Worm (Caenorhabditis elegans) whole organism, young adult: ENCODE data around the gene ZK1010.4.
A peak's percentile ranks its signal among the peaks of the same experiment; 100 is the strongest.

Source experiments
- B0336.3 ChIP-seq: fragments of 200-800 bp; sonication (Bioruptor generic); IDR thresholded peaks from 2 replicates; pipeline ENCODE4 v1.3.6; 2022; ENCODE audit warnings: missing genetic modification characterization, missing compliant biosample characterization
- C06A6.2 ChIP-seq: fragments of 200-800 bp; sonication (Bioruptor generic); conservative IDR thresholded peaks from 2 replicates; pipeline ENCODE4 v1.3.6; 2022; ENCODE audit warnings: missing genetic modification characterization, missing compliant biosample characterization
- D2030.7 ChIP-seq: fragments of 200-800 bp; sonication (Bioruptor generic); IDR thresholded peaks from 2 replicates; pipeline ENCODE4 v1.3.6; 2022; ENCODE audit warnings: missing genetic modification reagents, missing genetic modification characterization, missing compliant biosample characterization
- F10E7.11 ChIP-seq: sonication (generic microtip); optimal IDR thresholded peaks from 2 replicates; lab custom pipeline; 2017; ENCODE audit warnings: mild to moderate bottlenecking, missing genetic modification characterization, moderate library complexity, missing compliant biosample characterization
- F33H1.4 ChIP-seq: fragments of 200-800 bp; sonication (Bioruptor generic); IDR thresholded peaks from 2 replicates; pipeline ENCODE4 v1.3.6; 2022; ENCODE audit warnings: missing genetic modification reagents, missing genetic modification characterization, missing compliant biosample characterization
- K12H6.12 ChIP-seq: fragments of 200-800 bp; sonication (Bioruptor generic); optimal IDR thresholded peaks from 2 replicates; lab custom pipeline; 2018; ENCODE audit warnings: mild to moderate bottlenecking, missing genetic modification characterization, missing compliant biosample characterization
- T26A5.8 ChIP-seq: sonication (generic microtip); optimal IDR thresholded peaks from 2 replicates; lab custom pipeline; 2016; ENCODE audit warnings: missing genetic modification characterization, missing compliant biosample characterization
- Y53G8AR.9 ChIP-seq: fragments of 200-800 bp; sonication (Bioruptor generic); conservative IDR thresholded peaks from 2 replicates; pipeline ENCODE4 v1.3.6; 2022; ENCODE audit warnings: missing genetic modification reagents, missing genetic modification characterization, missing compliant biosample characterization
- Y79H2A.3 ChIP-seq: fragments of 200-800 bp; sonication (Bioruptor generic); conservative IDR thresholded peaks from 2 replicates; pipeline ENCODE4 v1.3.6; 2022; ENCODE audit warnings: missing genetic modification reagents, missing genetic modification characterization, missing compliant biosample characterization
- ZK185.1 ChIP-seq: sonication (generic microtip); optimal IDR thresholded peaks from 2 replicates; lab custom pipeline; 2016; ENCODE audit warnings: mild to moderate bottlenecking, missing genetic modification characterization, missing compliant biosample characterization; ENCODE audit not compliant: poor library complexity, severe bottlenecking
- akir-1 ChIP-seq: fragments of 200-800 bp; sonication (Bioruptor generic); optimal IDR thresholded peaks from 2 replicates; lab custom pipeline; 2018; ENCODE audit warnings: mild to moderate bottlenecking, missing genetic modification characterization, moderate library complexity, missing compliant biosample characterization
- athp-1 ChIP-seq: sonication (generic microtip); optimal IDR thresholded peaks from 2 replicates; lab custom pipeline; 2017; ENCODE audit warnings: mild to moderate bottlenecking, missing genetic modification characterization, missing compliant biosample characterization
- ccch-3 ChIP-seq: fragments of 200-800 bp; sonication (Bioruptor generic); optimal IDR thresholded peaks from 2 replicates; lab custom pipeline; 2018; ENCODE audit warnings: mild to moderate bottlenecking, missing genetic modification characterization, missing compliant biosample characterization
- ceh-100 ChIP-seq: fragments of 200-800 bp; sonication (Bioruptor generic); IDR thresholded peaks from 2 replicates; pipeline ENCODE4 v1.3.6; 2022; ENCODE audit warnings: missing genetic modification reagents, missing genetic modification characterization, missing compliant biosample characterization
- ceh-40 ChIP-seq: fragments of 200-800 bp; sonication (Bioruptor generic); IDR thresholded peaks from 2 replicates; pipeline ENCODE4 v1.3.6; 2022; ENCODE audit warnings: missing genetic modification characterization, missing compliant biosample characterization
- ceh-79 ChIP-seq: sonication (generic microtip); optimal IDR thresholded peaks from 2 replicates; lab custom pipeline; 2017; ENCODE audit warnings: mild to moderate bottlenecking, missing genetic modification characterization, missing compliant biosample characterization
- egl-18 ChIP-seq: fragments of 200-800 bp; sonication (Bioruptor generic); IDR thresholded peaks from 2 replicates; pipeline ENCODE4 v1.3.6; 2022; ENCODE audit warnings: missing genetic modification reagents, missing genetic modification characterization, missing compliant biosample characterization
- gei-17 ChIP-seq: fragments of 200-800 bp; sonication (Bioruptor generic); optimal IDR thresholded peaks from 2 replicates; lab custom pipeline; 2018; ENCODE audit warnings: mild to moderate bottlenecking, missing genetic modification characterization, missing compliant biosample characterization
- hsf-1 ChIP-seq: fragments of 200-800 bp; sonication (Bioruptor generic); IDR thresholded peaks from 2 replicates; pipeline ENCODE4 v1.3.6; 2022; ENCODE audit warnings: missing genetic modification reagents, missing genetic modification characterization, missing compliant biosample characterization
- let-607 ChIP-seq, 2 experiments: fragments of 200-800 bp in 1 of 2; sonication (Bioruptor generic) in 1 of 2; sonication (generic microtip) in 1 of 2; optimal IDR thresholded peaks; 2 replicates each; lab custom pipeline; 2016 to 2018; ENCODE audit warnings: mild to moderate bottlenecking in 2 of 2, missing compliant biosample characterization in 2 of 2, missing genetic modification characterization in 2 of 2, moderate library complexity in 2 of 2, missing genotype in 1 of 2
- lin-26 ChIP-seq: fragments of 200-800 bp; sonication (Bioruptor generic); IDR thresholded peaks from 2 replicates; pipeline ENCODE4 v1.3.6; 2022; ENCODE audit warnings: missing genetic modification reagents, missing genetic modification characterization, missing compliant biosample characterization
- lin-35 ChIP-seq, 3 experiments: fragments of 150-350 bp in 2 of 3; sonication (generic microtip) in 1 of 3; optimal IDR thresholded peaks; 2 replicates each; lab custom pipeline; 2014 to 2018; ENCODE audit warnings: missing biosample characterization in 3 of 3, missing genetic modification characterization in 3 of 3, missing genetic modification reagents in 3 of 3
- lin-40 ChIP-seq: sonication (generic microtip); optimal IDR thresholded peaks from 2 replicates; lab custom pipeline; 2016; ENCODE audit warnings: missing genetic modification characterization, mild to moderate bottlenecking, missing compliant biosample characterization, missing genotype, missing genetic modification reagents
- lin-54 ChIP-seq: fragments of 200-800 bp; sonication (Bioruptor generic); optimal IDR thresholded peaks from 2 replicates; lab custom pipeline; 2018; ENCODE audit warnings: mild to moderate bottlenecking, missing genetic modification characterization, missing compliant biosample characterization
- lir-1 ChIP-seq: fragments of 200-800 bp; sonication (Bioruptor generic); conservative IDR thresholded peaks from 2 replicates; pipeline ENCODE4 v1.3.6; 2022; ENCODE audit warnings: missing genetic modification reagents, missing genetic modification characterization, missing compliant biosample characterization
- lsl-1 ChIP-seq: fragments of 200-800 bp; sonication (Bioruptor generic); optimal IDR thresholded peaks from 2 replicates; lab custom pipeline; 2018; ENCODE audit warnings: mild to moderate bottlenecking, missing genetic modification characterization, moderate library complexity, missing compliant biosample characterization
- madf-3 ChIP-seq: fragments of 200-800 bp; sonication (Bioruptor generic); IDR thresholded peaks from 2 replicates; pipeline ENCODE4 v1.3.6; 2022; ENCODE audit warnings: missing genetic modification reagents, missing genetic modification characterization, missing compliant biosample characterization
- madf-6 ChIP-seq: fragments of 200-800 bp; sonication (Bioruptor generic); IDR thresholded peaks from 2 replicates; pipeline ENCODE4 v1.3.6; 2022; ENCODE audit warnings: missing genetic modification reagents, missing genetic modification characterization, missing compliant biosample characterization
- mcd-1 ChIP-seq: fragments of 200-800 bp; sonication (Bioruptor generic); IDR thresholded peaks from 2 replicates; pipeline ENCODE4 v1.3.6; 2022; ENCODE audit warnings: missing genetic modification reagents, missing genetic modification characterization, missing compliant biosample characterization
- nhr-27 ChIP-seq: fragments of 200-800 bp; sonication (Bioruptor generic); optimal IDR thresholded peaks from 2 replicates; lab custom pipeline; 2018; ENCODE audit warnings: mild to moderate bottlenecking, missing genetic modification characterization, moderate library complexity, missing compliant biosample characterization
- pbrm-1 ChIP-seq: fragments of 200-800 bp; sonication (Bioruptor generic); IDR thresholded peaks from 2 replicates; pipeline ENCODE4 v1.3.6; 2022; ENCODE audit warnings: missing genetic modification reagents, missing genetic modification characterization, missing compliant biosample characterization
- pha-4 ChIP-seq: fragments of 150-350 bp; sonication (generic microtip); optimal IDR thresholded peaks from 2 replicates; lab custom pipeline; 2014; ENCODE audit warnings: missing biosample characterization, missing genetic modification reagents, missing genetic modification characterization
- rcor-1 ChIP-seq: fragments of 200-800 bp; sonication (Bioruptor generic); IDR thresholded peaks from 2 replicates; pipeline ENCODE4 v1.3.6; 2022; ENCODE audit warnings: missing genetic modification reagents, missing genetic modification characterization, missing compliant biosample characterization
- rec-8 ChIP-seq, 2 experiments: sonication (generic microtip); optimal IDR thresholded peaks; 2 replicates each; lab custom pipeline; 2016; ENCODE audit warnings: mild to moderate bottlenecking in 2 of 2, missing genetic modification characterization in 2 of 2, missing genetic modification reagents in 2 of 2, missing genotype in 2 of 2, missing biosample characterization in 1 of 2, missing compliant biosample characterization in 1 of 2, moderate library complexity in 1 of 2
- rpc-1 ChIP-seq, 2 experiments: fragments of 150-350 bp in 1 of 2; sonication (generic microtip) in 1 of 2; optimal IDR thresholded peaks; 2 replicates each; lab custom pipeline; 2014 to 2018; ENCODE audit warnings: missing biosample characterization in 1 of 2, missing genetic modification characterization in 1 of 2, missing genetic modification reagents in 1 of 2, missing genotype in 1 of 2
- sdz-38 ChIP-seq: sonication (generic microtip); optimal IDR thresholded peaks from 2 replicates; lab custom pipeline; 2016; ENCODE audit warnings: missing genotype, missing genetic modification characterization, missing compliant biosample characterization
- snpc-1.3 ChIP-seq: sonication (generic microtip); optimal IDR thresholded peaks from 2 replicates; lab custom pipeline; 2017; ENCODE audit warnings: missing genetic modification characterization, mild to moderate bottlenecking, missing compliant biosample characterization, antibody characterized with exemption, moderate library complexity, missing genotype, missing genetic modification reagents; ENCODE audit not compliant: insufficient read depth
- snpc-4 ChIP-seq, 5 experiments: fragments of 150-350 bp in 1 of 5; sonication (generic microtip) in 4 of 5; optimal IDR thresholded peaks; 2 replicates each; lab custom pipeline; 2014 to 2018; ENCODE audit warnings: missing genetic modification characterization in 5 of 5, missing biosample characterization in 3 of 5, antibody characterized with exemption in 2 of 5, mild to moderate bottlenecking in 2 of 5, missing compliant biosample characterization in 2 of 5, missing genotype in 2 of 5, moderate library complexity in 2 of 5, missing genetic modification reagents in 1 of 5
- tbp1 ChIP-seq: fragments of 200-800 bp; sonication (Bioruptor generic); optimal IDR thresholded peaks from 2 replicates; lab custom pipeline; 2018; ENCODE audit warnings: mild to moderate bottlenecking, missing genetic modification characterization, missing compliant biosample characterization
- unc-130 ChIP-seq: sonication (generic microtip); optimal IDR thresholded peaks from 2 replicates; lab custom pipeline; 2016; ENCODE audit warnings: missing genetic modification reagents, missing genetic modification characterization, missing compliant biosample characterization
- xnd-1 ChIP-seq: sonication (generic microtip); optimal IDR thresholded peaks from 2 replicates; lab custom pipeline; 2016; ENCODE audit warnings: missing genotype, missing genetic modification reagents, missing genetic modification characterization, missing compliant biosample characterization
- zfh-2 ChIP-seq: fragments of 200-800 bp; sonication (Bioruptor generic); conservative IDR thresholded peaks from 2 replicates; pipeline ENCODE4 v1.3.6; 2022; ENCODE audit warnings: missing genetic modification reagents, missing genetic modification characterization, missing compliant biosample characterization
- ztf-18 ChIP-seq: sonication (generic microtip); optimal IDR thresholded peaks from 2 replicates; lab custom pipeline; 2016; ENCODE audit warnings: missing genotype, mild to moderate bottlenecking, missing genetic modification characterization, missing compliant biosample characterization
- ztf-25 ChIP-seq: fragments of 200-800 bp; sonication (Bioruptor generic); IDR thresholded peaks from 2 replicates; pipeline ENCODE4 v1.3.6; 2022; ENCODE audit warnings: missing genetic modification reagents, missing genetic modification characterization, missing compliant biosample characterization
- ztf-26 ChIP-seq: sonication (generic microtip); optimal IDR thresholded peaks from 2 replicates; lab custom pipeline; 2017; ENCODE audit warnings: missing genetic modification characterization, missing compliant biosample characterization

Gene ZK1010.4

DNA sequence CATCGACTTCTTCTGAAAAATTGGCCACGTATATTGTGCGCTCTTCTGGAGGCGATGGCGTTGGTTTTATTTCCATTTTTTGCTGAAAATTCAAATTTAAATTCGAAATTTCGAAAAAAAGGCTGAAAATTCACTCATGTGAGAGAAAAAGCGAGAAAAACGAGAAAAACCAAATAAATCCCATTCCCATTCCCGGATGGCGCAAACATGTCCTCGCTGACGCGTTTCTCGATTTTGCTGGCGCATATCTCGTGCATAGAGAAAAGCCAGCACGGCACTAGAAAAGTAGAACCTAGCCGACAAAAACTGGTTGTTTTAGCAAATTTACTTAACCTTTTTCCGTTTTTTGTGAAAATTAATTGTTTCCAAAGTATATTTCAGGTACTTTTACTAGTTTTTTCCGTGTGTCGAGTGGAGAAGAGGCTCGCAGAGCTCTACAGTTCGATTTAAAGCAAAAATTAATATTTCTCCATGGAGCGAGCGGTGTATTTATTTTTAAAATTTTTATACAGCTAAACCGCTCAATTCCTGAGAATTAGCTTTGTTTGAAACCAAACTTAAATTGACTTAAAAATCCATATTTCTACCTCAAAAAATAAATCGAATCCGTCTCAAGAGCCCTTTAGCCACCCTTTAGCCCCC, 49.0 kb upstream of the ZK1010.4 start, which contains the start of gene rbm-7 (continued):
- 0 out of 2 replicates have a peak, but pooled peaks have one; percentile 31 for TF ChIP-seq rcor-1 (GFP tag; lab: Robert Waterston, UW)
- TF ChIP-seq ztf-26 (tag; lab: Kevin White, UChicago): peak; percentile 68
- TF ChIP-seq F33H1.4 (GFP tag; lab: Robert Waterston, UW): peak; percentile 51; the same call in 1 of the 2 replicates
- no peak for TF ChIP-seq snpc-4 (GFP tag; optimal IDR thresholded peaks at IDR 0.05; lab: Kevin White, UChicago)
- TF ChIP-seq snpc-4 (tag; optimal IDR thresholded peaks at IDR 0.05; lab: Kevin White, UChicago): peak in 2 of 4 experiments; percentile 14 to 34
- TF ChIP-seq rec-8 (tag; optimal IDR thresholded peaks at IDR 0.05; lab: Kevin White, UChicago): no peak
- TF ChIP-seq ztf-25: no peak
- TF ChIP-seq xnd-1 (tag; lab: Kevin White, UChicago): peak; percentile 20
- TF ChIP-seq ccch-3 (GFP tag; lab: Kevin White, UChicago): no peak
- TF ChIP-seq gei-17 (GFP tag; lab: Kevin White, UChicago): no peak
- TF ChIP-seq ZK185.1 (tag; lab: Kevin White, UChicago): peak; percentile 29
- no peak for TF ChIP-seq lir-1 (GFP tag; lab: Robert Waterston, UW)
- no peak for TF ChIP-seq T26A5.8 (tag; lab: Kevin White, UChicago)
- TF ChIP-seq tbp1: peak; percentile 48
- TF ChIP-seq madf-3: 0 out of 2 replicates have a peak, but pooled peaks have one; percentile 8
- TF ChIP-seq ceh-79 (tag; lab: Kevin White, UChicago): no peak
- 0 out of 2 replicates have a peak, but pooled peaks have one; percentile 21 for TF ChIP-seq hsf-1 (GFP tag; lab: Robert Waterston, UW)
- no peak for TF ChIP-seq Y79H2A.3 (GFP tag; lab: Robert Waterston, UW)
- TF ChIP-seq B0336.3 (GFP tag; lab: Robert Waterston, UW): no peak
- TF ChIP-seq let-607 (tag; optimal IDR thresholded peaks at IDR 0.05; lab: Kevin White, UChicago): peak; percentile 11 to 36
- no peak for TF ChIP-seq egl-18 (GFP tag; lab: Robert Waterston, UW)
- peak; percentile 94 for TF ChIP-seq ztf-18 (tag; lab: Kevin White, UChicago)
- TF ChIP-seq sdz-38: no peak
- TF ChIP-seq unc-130 (GFP tag; lab: Kevin White, UChicago): no peak
- TF ChIP-seq mcd-1 (GFP tag; lab: Robert Waterston, UW): peak; percentile 80
- peak in 1 of 3 experiments; percentile 43 for TF ChIP-seq lin-35 (GFP tag; optimal IDR thresholded peaks at IDR 0.05; lab: Kevin White, UChicago)
- TF ChIP-seq athp-1 (tag; lab: Kevin White, UChicago): no peak
- peak; percentile 66 for TF ChIP-seq madf-6 (GFP tag; lab: Robert Waterston, UW)
- TF ChIP-seq ceh-100 (GFP tag; lab: Robert Waterston, UW): peak; percentile 44; the same call in 1 of the 2 replicates
- TF ChIP-seq pha-4 (tag; lab: Kevin White, UChicago): no peak
- peak; percentile 75 for TF ChIP-seq lin-40 (tag; lab: Kevin White, UChicago)
- TF ChIP-seq lin-54: peak; percentile 71
- no peak for TF ChIP-seq nhr-27 (tag; lab: Kevin White, UChicago)
- TF ChIP-seq lin-26 (GFP tag; lab: Robert Waterston, UW): no peak
- TF ChIP-seq lsl-1 (GFP tag; lab: Kevin White, UChicago): peak; percentile 55
- no peak for TF ChIP-seq F10E7.11 (tag; lab: Kevin White, UChicago)
- TF ChIP-seq K12H6.12 (tag; lab: Kevin White, UChicago): peak; percentile 32
- no peak for TF ChIP-seq akir-1
- no peak for TF ChIP-seq rpc-1 (optimal IDR thresholded peaks at IDR 0.05; lab: Kevin White, UChicago)
- TF ChIP-seq rpc-1 (tag; optimal IDR thresholded peaks at IDR 0.05; lab: Kevin White, UChicago): no peak
- TF ChIP-seq ceh-40 (GFP tag; lab: Robert Waterston, UW): no peak
- TF ChIP-seq pbrm-1 (GFP tag; lab: Robert Waterston, UW): peak; percentile 74; the same call in 1 of the 2 replicates
- TF ChIP-seq C06A6.2 (GFP tag; lab: Robert Waterston, UW): 0 out of 2 replicates have a peak, but pooled peaks have one; percentile 28
- TF ChIP-seq Y53G8AR.9 (GFP tag; lab: Robert Waterston, UW): peak; percentile 79; the same call in 1 of the 2 replicates
- TF ChIP-seq D2030.7: peak; percentile 37; the same call in 1 of the 2 replicates
- peak; percentile 18 for TF ChIP-seq snpc-1.3 (tag; lab: Kevin White, UChicago)
- no peak for TF ChIP-seq zfh-2 (GFP tag; lab: Robert Waterston, UW)
